In the genomic region with DNA sequence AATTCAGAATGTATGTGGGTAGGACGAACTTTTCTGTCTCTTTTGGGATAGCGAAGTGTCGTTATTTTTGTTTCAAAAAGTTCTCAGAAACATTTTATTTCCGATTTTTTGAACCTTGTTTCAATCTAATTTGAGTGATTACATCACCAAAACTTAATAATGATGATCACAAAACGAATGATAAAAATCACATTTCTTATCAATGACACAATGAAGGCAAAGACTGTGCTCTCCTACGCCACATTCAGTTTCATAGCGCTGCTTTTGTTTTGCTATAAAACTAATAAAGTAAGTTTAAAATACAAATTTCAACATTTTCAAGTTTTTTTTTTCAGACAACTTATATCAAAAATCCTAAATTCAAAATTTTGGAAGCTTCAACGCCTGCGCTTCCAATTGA, we compare ENCODE assay signal across 5 worm cellular contexts.
A peak's percentile ranks its signal among the peaks of the same experiment; 100 is the strongest.
TF ChIP-seq lines count a peak whose summit lies in the region.

Gene Y45G12C.1 (plus strand): TSS at position 159 of the 400 bp plus-strand sequence.

TF ChIP-seq in whole organism, L2 larva, 48 proteins besides CTCF, POLR2A, EP300 and RAD21:
- TF ChIP-seq crh-2 (tag; optimal IDR thresholded peaks at IDR 0.05; lab: Kevin White, UChicago) (peak; percentile 21), lin-39 (tag; optimal IDR thresholded peaks at IDR 0.05; lab: Kevin White, UChicago) (no peak), fos-1 (tag; optimal IDR thresholded peaks at IDR 0.05; lab: Kevin White, UChicago) (peak; percentile 69)

TF ChIP-seq in whole organism, L3 larva, 47 proteins besides CTCF, POLR2A, EP300 and RAD21:
- TF ChIP-seq pqm-1 (tag; optimal IDR thresholded peaks at IDR 0.05; lab: Kevin White, UChicago) = peak; percentile 41
- TF ChIP-seq elt-2 (tag; optimal IDR thresholded peaks at IDR 0.05; lab: Kevin White, UChicago) = peak; percentile 76
- no peak for TF ChIP-seq nhr-25 (tag; optimal IDR thresholded peaks at IDR 0.05; lab: Kevin White, UChicago)
- no peak for TF ChIP-seq zag-1 (tag; optimal IDR thresholded peaks at IDR 0.05; lab: Kevin White, UChicago)
- peak; percentile 4 for TF ChIP-seq skn-1 (tag; optimal IDR thresholded peaks at IDR 0.05; lab: Kevin White, UChicago)

TF ChIP-seq in whole organism, L4 larva, 104 proteins besides CTCF, POLR2A, EP300 and RAD21:
- no peak for TF ChIP-seq dmd-8 (GFP tag; IDR thresholded peaks at IDR 0.05; lab: Robert Waterston, UW)
- TF ChIP-seq dmd-6 (GFP tag; IDR thresholded peaks at IDR 0.05; lab: Robert Waterston, UW) = peak; percentile 57; the same call in 1 of the 2 replicates
- TF ChIP-seq daf-19 (GFP tag; conservative IDR thresholded peaks at IDR 0.05; lab: Robert Waterston, UW) = no peak
- peak; percentile 37 for TF ChIP-seq nhr-28 (tag; optimal IDR thresholded peaks at IDR 0.05; lab: Kevin White, UChicago)
- peak; percentile 55 for TF ChIP-seq pqm-1 (tag; optimal IDR thresholded peaks at IDR 0.05; lab: Kevin White, UChicago)
- peak; percentile 14 for TF ChIP-seq dve-1 (tag; optimal IDR thresholded peaks at IDR 0.05; lab: Kevin White, UChicago; ENCODE audit: insufficient read depth)
- no peak for TF ChIP-seq zfp-3 (GFP tag; conservative IDR thresholded peaks at IDR 0.05; lab: Robert Waterston, UW)
TF ChIP-seq in whole organism, L4 larva: peak in this region for 4.

TF ChIP-seq in whole organism, late embryonic, 69 proteins besides CTCF, POLR2A, EP300 and RAD21:
- TF ChIP-seq sox-4 (tag; optimal IDR thresholded peaks at IDR 0.05; lab: Kevin White, UChicago) (no peak), elt-2 (tag; optimal IDR thresholded peaks at IDR 0.05; lab: Kevin White, UChicago) (peak; percentile 46)

TF ChIP-seq in whole organism, young adult, 124 proteins besides CTCF, POLR2A, EP300 and RAD21:
- TF ChIP-seq lin-35 (GFP tag; optimal IDR thresholded peaks at IDR 0.05; lab: Kevin White, UChicago) = no peak
- peak; percentile 60 for TF ChIP-seq nhr-80 (tag; optimal IDR thresholded peaks at IDR 0.05; lab: Kevin White, UChicago)
TF ChIP-seq in whole organism, young adult: peak in this region for 1.
